Worm (Caenorhabditis elegans) whole organism, young adult: ENCODE measurements around the gene C34F6.12.
"Not testable (repeated sequence)": the region's sequence is repeated elsewhere in the genome, so short reads cannot be mapped to it uniquely, and the experiment has no call there.

Experiments
- attf-6 ChIP-seq: fragments of 200-800 bp; sonication (Bioruptor generic); IDR thresholded peaks from 2 replicates; pipeline ENCODE4 v1.3.6; 2022; ENCODE audit warnings: missing genetic modification reagents, missing genetic modification characterization, missing compliant biosample characterization
- egl-44 ChIP-seq: fragments of 200-800 bp; sonication (Bioruptor generic); IDR thresholded peaks from 2 replicates; pipeline ENCODE4 v1.3.6; 2022; ENCODE audit warnings: missing genetic modification reagents, missing genetic modification characterization, missing compliant biosample characterization
- gei-17 ChIP-seq: fragments of 200-800 bp; sonication (Bioruptor generic); optimal IDR thresholded peaks from 2 replicates; lab custom pipeline; 2018; ENCODE audit warnings: mild to moderate bottlenecking, missing genetic modification characterization, missing compliant biosample characterization
- hlh-26 ChIP-seq: fragments of 200-800 bp; sonication (Bioruptor generic); conservative IDR thresholded peaks from 2 replicates; pipeline ENCODE4 v1.3.6; 2022; ENCODE audit warnings: missing genetic modification reagents, missing genetic modification characterization, missing compliant biosample characterization
- mes-4 ChIP-seq: sonication (generic microtip); optimal IDR thresholded peaks from 2 replicates; lab custom pipeline; 2016; ENCODE audit warnings: missing genotype, missing genetic modification characterization, missing compliant biosample characterization
- rcor-1 ChIP-seq: fragments of 200-800 bp; sonication (Bioruptor generic); IDR thresholded peaks from 2 replicates; pipeline ENCODE4 v1.3.6; 2022; ENCODE audit warnings: missing genetic modification reagents, missing genetic modification characterization, missing compliant biosample characterization
- sea-2 ChIP-seq: fragments of 200-800 bp; sonication (Bioruptor generic); IDR thresholded peaks from 2 replicates; pipeline ENCODE4 v1.3.6; 2022; ENCODE audit warnings: missing genetic modification characterization, missing compliant biosample characterization
- snpc-4 ChIP-seq, 5 experiments: fragments of 150-350 bp in 1 of 5; sonication (generic microtip) in 4 of 5; optimal IDR thresholded peaks; 2 replicates each; lab custom pipeline; 2014 to 2018; ENCODE audit warnings: missing genetic modification characterization in 5 of 5, missing biosample characterization in 3 of 5, antibody characterized with exemption in 2 of 5, mild to moderate bottlenecking in 2 of 5, missing compliant biosample characterization in 2 of 5, missing genotype in 2 of 5, moderate library complexity in 2 of 5, missing genetic modification reagents in 1 of 5
- unc-62 ChIP-seq: fragments of 150-350 bp; optimal IDR thresholded peaks from 2 replicates; lab custom pipeline; 2014; ENCODE audit warnings: missing biosample characterization, missing genetic modification reagents, missing genetic modification characterization

DNA sequence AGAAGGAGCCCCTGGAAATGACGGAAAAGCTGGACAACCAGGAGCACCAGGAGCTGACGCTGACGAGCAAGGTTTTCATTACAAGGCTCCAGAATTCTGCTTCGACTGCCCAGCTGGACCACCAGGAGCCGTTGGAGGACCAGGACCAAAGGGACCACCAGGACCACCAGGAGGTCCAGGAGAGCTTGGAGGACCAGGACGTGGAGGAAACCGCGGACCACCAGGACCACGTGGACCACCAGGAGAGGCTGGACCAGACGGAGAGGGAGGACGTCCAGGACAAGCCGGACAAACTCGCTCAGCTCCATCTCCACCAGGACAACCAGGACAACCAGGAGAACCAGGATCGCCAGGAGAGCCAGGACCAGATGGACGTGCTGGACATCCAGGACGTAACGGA is 26.7 kb downstream of the C34F6.12 start:
- not testable (repeated sequence) for TF ChIP-seq mes-4 (tag; lab: Kevin White, UChicago); hlh-26 (GFP tag; lab: Robert Waterston, UW); unc-62 (GFP tag; lab: Kevin White, UChicago); snpc-4 (GFP tag; optimal IDR thresholded peaks at IDR 0.05; lab: Kevin White, UChicago); snpc-4 (tag; optimal IDR thresholded peaks at IDR 0.05; lab: Kevin White, UChicago); rcor-1; egl-44 (GFP tag; lab: Robert Waterston, UW); sea-2 (GFP tag; lab: Robert Waterston, UW); gei-17; attf-6 (GFP tag; lab: Robert Waterston, UW)
